Fruit fly (Drosophila melanogaster): ENCODE results near the gene CG11085.

The CG11085 gene

dm6 chrX:12580040-12580497 lies 36.0 kb upstream of the CG11085 start:
- TF ChIP-seq CG10348 (GFP tag; IDR thresholded peaks at IDR 0.05) (no peak), CG9948 (tag; optimal IDR thresholded peaks at IDR 0.05) (no peak), CG8159 (tag; optimal IDR thresholded peaks at IDR 0.05) (no peak), CG13204 (GFP tag; optimal IDR thresholded peaks at IDR 0.05) (no peak), CG8301 (tag; optimal IDR thresholded peaks at IDR 0.05) (no peak), EcR (GFP tag; optimal IDR thresholded peaks at IDR 0.05) (peak; percentile 70), CG15710 (tag; optimal IDR thresholded peaks at IDR 0.05) (no peak), CG12605 (GFP tag; IDR thresholded peaks at IDR 0.05) (no peak)

dm6 chrX:12580498-12581304 lies 35.4 kb upstream of the CG11085 start:
- TF ChIP-seq D1 (tag; optimal IDR thresholded peaks at IDR 0.05) (no peak), CG15710 (tag; optimal IDR thresholded peaks at IDR 0.05) (peak; percentile 18), CG9948 (tag; optimal IDR thresholded peaks at IDR 0.05) (peak; percentile 21), CG8159 (tag; optimal IDR thresholded peaks at IDR 0.05) (peak; percentile 50), CG12605 (GFP tag; IDR thresholded peaks at IDR 0.05) (peak; percentile 28; the same call in 1 of the 2 replicates), CG4496 (GFP tag; IDR thresholded peaks at IDR 0.05) (peak; percentile 40; the same call in 1 of the 3 replicates)

dm6 chrX:12581305-12581676 lies 34.8 kb upstream of the CG11085 start:
- TF ChIP-seq Pif1B (GFP tag; optimal IDR thresholded peaks at IDR 0.05) (no peak), Ets98B (GFP tag; IDR thresholded peaks at IDR 0.05) (no peak), CG8301 (tag; optimal IDR thresholded peaks at IDR 0.05) (no peak), CG13204 (GFP tag; optimal IDR thresholded peaks at IDR 0.05) (no peak), Pif1A (GFP tag; optimal IDR thresholded peaks at IDR 0.05) (no peak), CG14655 (GFP tag; optimal IDR thresholded peaks at IDR 0.05) (no peak), CG8159 (tag; optimal IDR thresholded peaks at IDR 0.05) (no peak), CG12605 (GFP tag; IDR thresholded peaks at IDR 0.05) (no peak), Snoo (tag; optimal IDR thresholded peaks at IDR 0.05) (no peak), fd96Ca (GFP tag; IDR thresholded peaks at IDR 0.05) (no peak), CG17806 (tag; optimal IDR thresholded peaks at IDR 0.05) (no peak)

DNA sequence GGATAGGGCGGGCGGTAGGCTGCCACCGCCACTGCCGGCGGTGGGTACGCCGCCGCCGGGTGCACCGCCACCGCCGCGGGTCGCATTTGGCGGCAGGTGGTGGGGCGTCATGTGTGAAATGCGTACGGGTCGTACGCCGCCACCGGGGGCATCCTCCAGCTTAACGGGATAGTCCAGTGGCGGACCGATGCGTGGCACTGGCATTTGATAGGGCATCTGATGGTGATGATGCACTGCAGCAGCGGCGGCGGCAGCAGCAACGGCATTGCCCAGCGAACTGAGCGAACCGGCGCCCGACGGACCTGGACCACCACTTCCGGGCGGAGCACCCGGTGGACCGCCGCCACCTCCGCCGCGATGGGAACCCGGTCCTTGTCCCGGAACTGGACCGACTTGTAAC lies 34.2 kb upstream of the CG11085 start:
- no peak for TF ChIP-seq CG14655 (GFP tag; optimal IDR thresholded peaks at IDR 0.05)
- TF ChIP-seq CG8301 (tag; optimal IDR thresholded peaks at IDR 0.05) = no peak
- TF ChIP-seq CG9948 (tag; optimal IDR thresholded peaks at IDR 0.05) = no peak
- TF ChIP-seq rn (GFP tag; IDR thresholded peaks at IDR 0.05) = no peak
- TF ChIP-seq CG32121 (GFP tag; IDR thresholded peaks at IDR 0.05) = no peak
- TF ChIP-seq Snoo (tag; optimal IDR thresholded peaks at IDR 0.05) = no peak
- no peak for TF ChIP-seq CG34367 (tag; optimal IDR thresholded peaks at IDR 0.05)
- TF ChIP-seq Ets98B (GFP tag; IDR thresholded peaks at IDR 0.05) = no peak
- TF ChIP-seq CG12605 (GFP tag; IDR thresholded peaks at IDR 0.05) = no peak
- no peak for TF ChIP-seq Pif1A (GFP tag; optimal IDR thresholded peaks at IDR 0.05)
- no peak for TF ChIP-seq CG13204 (GFP tag; optimal IDR thresholded peaks at IDR 0.05)
- no peak for TF ChIP-seq Pif1B (GFP tag; optimal IDR thresholded peaks at IDR 0.05)
- TF ChIP-seq D1 (tag; optimal IDR thresholded peaks at IDR 0.05) = no peak
- TF ChIP-seq CG15710 (tag; optimal IDR thresholded peaks at IDR 0.05) = no peak

- TF ChIP-seq CG17806 (tag; optimal IDR thresholded peaks at IDR 0.05) (no peak), D1 (tag; optimal IDR thresholded peaks at IDR 0.05) (no peak), Snoo (tag; optimal IDR thresholded peaks at IDR 0.05) (no peak), CG8159 (tag; optimal IDR thresholded peaks at IDR 0.05) (no peak), CG8301 (tag; optimal IDR thresholded peaks at IDR 0.05) (no peak), CG12605 (GFP tag; IDR thresholded peaks at IDR 0.05) (no peak), CG10348 (GFP tag; IDR thresholded peaks at IDR 0.05) (no peak), CG14655 (GFP tag; optimal IDR thresholded peaks at IDR 0.05) (no peak), EcR (GFP tag; optimal IDR thresholded peaks at IDR 0.05) (no peak), Pif1A (GFP tag; optimal IDR thresholded peaks at IDR 0.05) (no peak), rn (GFP tag; IDR thresholded peaks at IDR 0.05) (no peak), fd96Ca (GFP tag; IDR thresholded peaks at IDR 0.05) (no peak)
These were observed 33.5 kb upstream of the CG11085 start for dm6 chrX:12582661-12582983.

- TF ChIP-seq Pif1B (GFP tag; optimal IDR thresholded peaks at IDR 0.05) (no peak), rn (GFP tag; IDR thresholded peaks at IDR 0.05) (no peak), gl (tag; optimal IDR thresholded peaks at IDR 0.05) (no peak), fd96Ca (GFP tag; IDR thresholded peaks at IDR 0.05) (peak; percentile 76), EcR (GFP tag; optimal IDR thresholded peaks at IDR 0.05) (peak; percentile 50), CG17806 (tag; optimal IDR thresholded peaks at IDR 0.05) (no peak), CG8159 (tag; optimal IDR thresholded peaks at IDR 0.05) (peak; percentile 39), CG8301 (tag; optimal IDR thresholded peaks at IDR 0.05) (no peak), CG9948 (tag; optimal IDR thresholded peaks at IDR 0.05) (no peak), Snoo (tag; optimal IDR thresholded peaks at IDR 0.05) (no peak), Pif1A (GFP tag; optimal IDR thresholded peaks at IDR 0.05) (no peak), D1 (tag; optimal IDR thresholded peaks at IDR 0.05) (no peak), CG15710 (tag; optimal IDR thresholded peaks at IDR 0.05) (peak; percentile 6), CG14655 (GFP tag; optimal IDR thresholded peaks at IDR 0.05) (peak; percentile 16), CG12605 (GFP tag; IDR thresholded peaks at IDR 0.05) (peak; percentile 68), CG4496 (GFP tag; IDR thresholded peaks at IDR 0.05) (peak; percentile 64), CG10348 (GFP tag; IDR thresholded peaks at IDR 0.05) (no peak), CG32121 (GFP tag; IDR thresholded peaks at IDR 0.05) (peak; percentile 55), Ets98B (GFP tag; IDR thresholded peaks at IDR 0.05) (peak; percentile 55; the same call in 1 of the 2 replicates), CG13204 (GFP tag; optimal IDR thresholded peaks at IDR 0.05) (peak; percentile 89), CG34367 (tag; optimal IDR thresholded peaks at IDR 0.05) (no peak)
These were observed 32.9 kb upstream of the CG11085 start, which contains the start of gene Pits for dm6 chrX:12582984-12583869. Pits (minus strand) TSS chrX:12583193.

Data from whole organism, pupa.